Fruit fly (Drosophila melanogaster) whole organism, embryonic: ENCODE results near the gene arg.

Experiments
- ATbp ChIP-seq: fragments of 200-800 bp; sonication (Bioruptor generic); optimal IDR thresholded peaks from 2 replicates; lab custom pipeline; 2017; ENCODE audit warnings: missing biosample characterization, mild to moderate bottlenecking, missing genetic modification characterization, missing genetic modification reagents
- Aef1 ChIP-seq: fragments of 200-800 bp; sonication (Bioruptor generic); IDR thresholded peaks from 3 replicates; pipeline ENCODE4 v1.3.6; 2022; ENCODE audit warnings: missing biosample characterization, missing genetic modification characterization
- CG1024 ChIP-seq: fragments of 200-800 bp; sonication (Bioruptor generic); IDR thresholded peaks from 2 replicates; pipeline ENCODE4 v1.3.6; 2022; ENCODE audit warnings: missing biosample characterization, missing genetic modification characterization
- CG10267 ChIP-seq: fragments of 200-800 bp; sonication (Bioruptor generic); optimal IDR thresholded peaks from 2 replicates; lab custom pipeline; 2018; ENCODE audit warnings: missing biosample characterization, mild to moderate bottlenecking, missing genetic modification characterization, moderate library complexity
- CG11723 ChIP-seq: fragments of 200-800 bp; sonication (Bioruptor generic); optimal IDR thresholded peaks from 2 replicates; lab custom pipeline; 2017; ENCODE audit warnings: missing biosample characterization, mild to moderate bottlenecking, missing genetic modification characterization
- CG13123 ChIP-seq: fragments of 200-800 bp; sonication (Bioruptor generic); optimal IDR thresholded peaks from 2 replicates; lab custom pipeline; 2016; ENCODE audit warnings: missing biosample characterization, missing genetic modification characterization
- CG13287 ChIP-seq: fragments of 200-800 bp; sonication (Bioruptor generic); IDR thresholded peaks from 2 replicates; pipeline ENCODE4 v1.3.6; 2022; ENCODE audit warnings: missing biosample characterization, missing genetic modification characterization; ENCODE audit not compliant: partially characterized antibody
- CG15479 ChIP-seq: fragments of 200-800 bp; sonication (Bioruptor generic); optimal IDR thresholded peaks from 3 replicates; lab custom pipeline; 2019; ENCODE audit warnings: missing biosample characterization, mild to moderate bottlenecking, missing genetic modification characterization, moderate library complexity
- CG16815 ChIP-seq: fragments of 200-800 bp; sonication (Bioruptor generic); optimal IDR thresholded peaks from 3 replicates; lab custom pipeline; 2017; ENCODE audit warnings: missing biosample characterization, mild to moderate bottlenecking, missing genetic modification characterization
- CG2875 ChIP-seq: fragments of 200-800 bp; sonication (Bioruptor generic); optimal IDR thresholded peaks from 2 replicates; lab custom pipeline; 2017; ENCODE audit warnings: missing biosample characterization, mild to moderate bottlenecking, missing genetic modification characterization, missing genetic modification reagents
- CG32772 ChIP-seq: fragments of 200-800 bp; sonication (Bioruptor generic); IDR thresholded peaks from 2 replicates; pipeline ENCODE4 v1.3.6; 2022; ENCODE audit warnings: missing biosample characterization, missing genetic modification characterization
- CG3407 ChIP-seq: fragments of 200-800 bp; sonication (Bioruptor generic); optimal IDR thresholded peaks from 2 replicates; lab custom pipeline; 2018; ENCODE audit warnings: missing biosample characterization, mild to moderate bottlenecking, missing genetic modification characterization
- CG34422 ChIP-seq: fragments of 200-800 bp; sonication (Bioruptor generic); IDR thresholded peaks from 3 replicates; pipeline ENCODE4 v1.3.6; 2022; ENCODE audit warnings: missing biosample characterization, missing genetic modification characterization
- CG3838 ChIP-seq: fragments of 200-800 bp; sonication (Bioruptor generic); optimal IDR thresholded peaks from 3 replicates; lab custom pipeline; 2016; ENCODE audit warnings: missing biosample characterization, missing genetic modification characterization
- CG5245 ChIP-seq: fragments of 200-800 bp; sonication (Bioruptor generic); optimal IDR thresholded peaks from 3 replicates; lab custom pipeline; 2016; ENCODE audit warnings: missing biosample characterization, missing genetic modification characterization
- CG6813 ChIP-seq: fragments of 200-800 bp; sonication (Bioruptor generic); optimal IDR thresholded peaks from 2 replicates; lab custom pipeline; 2017; ENCODE audit warnings: missing biosample characterization, missing genetic modification characterization, mild to moderate bottlenecking, moderate library complexity, missing genetic modification reagents
- CG7786 ChIP-seq: fragments of 200-800 bp; sonication (Bioruptor generic); optimal IDR thresholded peaks from 2 replicates; lab custom pipeline; 2016; ENCODE audit warnings: missing biosample characterization, missing genetic modification characterization
- CG7963 ChIP-seq: fragments of 200-800 bp; sonication (Bioruptor generic); IDR thresholded peaks from 3 replicates; pipeline ENCODE4 v1.3.6; 2022; ENCODE audit warnings: missing biosample characterization, missing genetic modification characterization; ENCODE audit not compliant: partially characterized antibody
- CG8290 ChIP-seq, 3 experiments: fragments of 200-800 bp; sonication (Bioruptor generic); optimal IDR thresholded peaks; 2 replicates each; lab custom pipeline; 2016 to 2019; ENCODE audit warnings: missing biosample characterization in 3 of 3, missing genetic modification characterization in 3 of 3, mild to moderate bottlenecking in 2 of 3, moderate library complexity in 1 of 3
- CG8924 ChIP-seq: fragments of 200-800 bp; optimal IDR thresholded peaks from 3 replicates; lab custom pipeline; 2019; ENCODE audit warnings: missing biosample characterization, mild to moderate bottlenecking, missing genetic modification characterization, moderate library complexity
- Camta ChIP-seq: fragments of 200-800 bp; sonication (Bioruptor generic); optimal IDR thresholded peaks from 2 replicates; lab custom pipeline; 2016; ENCODE audit warnings: missing biosample characterization, missing genetic modification characterization
- Dfd ChIP-seq, 2 experiments: fragments of >200 bp; optimal IDR thresholded peaks; 2 replicates each; lab custom pipeline; 2017; ENCODE audit warnings: missing biosample characterization in 2 of 2, missing genetic modification characterization in 2 of 2
- Eip74EF ChIP-seq, 2 experiments: fragments of 200-800 bp in 1 of 2; fragments of >200 bp in 1 of 2; sonication (Bioruptor generic) in 1 of 2; optimal IDR thresholded peaks; 2 replicates each; lab custom pipeline; 2017 to 2019; ENCODE audit warnings: missing biosample characterization in 2 of 2, missing genetic modification characterization in 2 of 2, mild to moderate bottlenecking in 1 of 2, moderate library complexity in 1 of 2
- Elba2 ChIP-seq: fragments of 200-800 bp; sonication (Bioruptor generic); optimal IDR thresholded peaks from 3 replicates; lab custom pipeline; 2016; ENCODE audit warnings: missing biosample characterization, missing genetic modification characterization
- Hr78 ChIP-seq, 2 experiments: fragments of 200-800 bp in 1 of 2; fragments of >200 bp in 1 of 2; sonication (Bioruptor generic) in 1 of 2; optimal IDR thresholded peaks; 2 replicates each; lab custom pipeline; 2017 to 2019; ENCODE audit warnings: missing biosample characterization in 2 of 2, missing genetic modification characterization in 2 of 2, mild to moderate bottlenecking in 1 of 2, moderate library complexity in 1 of 2
- Hsf ChIP-seq: fragments of 200-800 bp; sonication (Bioruptor generic); optimal IDR thresholded peaks from 3 replicates; lab custom pipeline; 2016; ENCODE audit warnings: missing biosample characterization, missing genetic modification characterization
- Nf-YB ChIP-seq: fragments of 200-800 bp; sonication (Bioruptor generic); optimal IDR thresholded peaks from 3 replicates; lab custom pipeline; 2019; ENCODE audit warnings: missing biosample characterization, mild to moderate bottlenecking, missing genetic modification characterization, moderate library complexity
- Sox100B ChIP-seq: fragments of 200-800 bp; sonication (Bioruptor generic); optimal IDR thresholded peaks from 3 replicates; lab custom pipeline; 2018; ENCODE audit warnings: missing biosample characterization, mild to moderate bottlenecking, missing genetic modification characterization
- Taf1 ChIP-seq: fragments of 200-800 bp; sonication (Bioruptor generic); IDR thresholded peaks from 2 replicates; pipeline ENCODE4 v1.3.6; 2022; ENCODE audit warnings: missing biosample characterization, missing genetic modification characterization
- YL-1 ChIP-seq: fragments of 200-800 bp; sonication (Bioruptor generic); optimal IDR thresholded peaks from 3 replicates; lab custom pipeline; 2017; ENCODE audit warnings: missing biosample characterization, mild to moderate bottlenecking, missing genetic modification characterization
- ac ChIP-seq: fragments of 200-800 bp; sonication (Bioruptor generic); optimal IDR thresholded peaks from 3 replicates; lab custom pipeline; 2017; ENCODE audit warnings: missing biosample characterization, mild to moderate bottlenecking, missing genetic modification characterization
- eve ChIP-seq, 2 experiments: fragments of >200 bp; optimal IDR thresholded peaks; 2 replicates each; lab custom pipeline; 2017; ENCODE audit warnings: missing biosample characterization in 2 of 2, missing genetic modification characterization in 2 of 2
- fd3F ChIP-seq: fragments of 200-800 bp; sonication (Bioruptor generic); optimal IDR thresholded peaks from 2 replicates; lab custom pipeline; 2018; ENCODE audit warnings: missing biosample characterization, mild to moderate bottlenecking, missing genetic modification characterization, moderate library complexity
- gfzf ChIP-seq: fragments of 200-800 bp; sonication (Bioruptor generic); optimal IDR thresholded peaks from 2 replicates; lab custom pipeline; 2016; ENCODE audit warnings: missing biosample characterization, mild to moderate bottlenecking, missing genetic modification characterization, moderate library complexity
- insv ChIP-seq, 2 experiments: fragments of 200-800 bp; sonication (Bioruptor generic); optimal IDR thresholded peaks; 3 replicates each; lab custom pipeline; 2016 to 2018; ENCODE audit warnings: missing biosample characterization in 2 of 2, missing genetic modification characterization in 2 of 2
- jumu ChIP-seq: fragments of 200-800 bp; sonication (Bioruptor generic); optimal IDR thresholded peaks from 3 replicates; lab custom pipeline; 2016; ENCODE audit warnings: missing biosample characterization, missing genetic modification characterization
- ken ChIP-seq: fragments of 200-800 bp; sonication (Bioruptor generic); IDR thresholded peaks from 3 replicates; pipeline ENCODE4 v1.3.6; 2022; ENCODE audit warnings: missing biosample characterization, missing genetic modification characterization
- nmo ChIP-seq: fragments of 200-800 bp; sonication (Bioruptor generic); optimal IDR thresholded peaks from 2 replicates; lab custom pipeline; 2018; ENCODE audit warnings: missing biosample characterization, mild to moderate bottlenecking, missing genetic modification characterization, moderate library complexity
- otp ChIP-seq: fragments of 200-800 bp; sonication (Bioruptor generic); IDR thresholded peaks from 3 replicates; pipeline ENCODE4, ENCODE4 v1.3.6; 2022; ENCODE audit warnings: missing biosample characterization, missing genetic modification characterization
- p53 ChIP-seq: fragments of 200-800 bp; sonication (Bioruptor generic); optimal IDR thresholded peaks from 2 replicates; lab custom pipeline; 2016; ENCODE audit warnings: missing biosample characterization, missing genetic modification characterization
- pnt ChIP-seq: fragments of 200-800 bp; sonication (Bioruptor generic); optimal IDR thresholded peaks from 3 replicates; lab custom pipeline; 2016; ENCODE audit warnings: missing biosample characterization, missing genetic modification characterization
- schlank ChIP-seq: fragments of 200-800 bp; sonication (Bioruptor generic); optimal IDR thresholded peaks from 2 replicates; lab custom pipeline; 2018; ENCODE audit warnings: missing biosample characterization, mild to moderate bottlenecking, missing genetic modification characterization
- slp2 ChIP-seq: fragments of 200-800 bp; sonication (Bioruptor generic); optimal IDR thresholded peaks from 2 replicates; lab custom pipeline; 2016; ENCODE audit warnings: missing biosample characterization, missing genetic modification characterization
- sug ChIP-seq: fragments of 200-800 bp; optimal IDR thresholded peaks from 2 replicates; lab custom pipeline; 2019; ENCODE audit warnings: missing biosample characterization, mild to moderate bottlenecking, missing genetic modification characterization, moderate library complexity
- tll ChIP-seq, 2 experiments: fragments of 200-800 bp in 1 of 2; fragments of >200 bp in 1 of 2; sonication (Bioruptor generic) in 1 of 2; optimal IDR thresholded peaks; 2 replicates each; lab custom pipeline; 2017 to 2019; ENCODE audit warnings: missing biosample characterization in 2 of 2, missing genetic modification characterization in 2 of 2, mild to moderate bottlenecking in 1 of 2, moderate library complexity in 1 of 2
- tna ChIP-seq: fragments of 200-800 bp; sonication (Bioruptor generic); IDR thresholded peaks from 2 replicates; pipeline ENCODE4 v1.3.6; 2022; ENCODE audit warnings: missing biosample characterization, missing genetic modification characterization; ENCODE audit not compliant: partially characterized antibody
- vvl ChIP-seq: fragments of 200-800 bp; sonication (Bioruptor generic); IDR thresholded peaks from 2 replicates; pipeline ENCODE4 v1.3.6; 2022; ENCODE audit warnings: missing biosample characterization, missing genetic modification characterization
- zfh1 ChIP-seq: fragments of 200-800 bp; sonication (Bioruptor generic); IDR thresholded peaks from 3 replicates; pipeline ENCODE4 v1.3.6; 2022; ENCODE audit warnings: missing biosample characterization, missing genetic modification characterization

The arg gene

dm6 chrX:526479-527071 is 17.3 kb downstream of the arg start (continued):
- TF ChIP-seq CG7963 (GFP tag; lab: Robert Waterston, UW) (no peak), tll (GFP tag; optimal IDR thresholded peaks at IDR 0.05; lab: Kevin White, UChicago) (peak; percentile 15 to 76), CG10267 (peak; percentile 76), CG34422 (GFP tag; lab: Robert Waterston, UW) (0 out of 3 replicates have a peak, but pooled peaks have one; percentile 26), schlank (no peak), CG6813 (GFP tag; lab: Kevin White, UChicago) (peak; percentile 65), Sox100B (GFP tag; lab: Kevin White, UChicago) (no peak), CG13287 (GFP tag; lab: Robert Waterston, UW) (no peak), CG1024 (0 out of 2 replicates have a peak, but pooled peaks have one; percentile 29), Aef1 (GFP tag; lab: Robert Waterston, UW) (no peak), Camta (GFP tag; lab: Kevin White, UChicago) (peak; percentile 71), CG8290 (GFP tag; optimal IDR thresholded peaks at IDR 0.05; lab: Kevin White, UChicago) (peak; percentile 42), CG8290 (tag; optimal IDR thresholded peaks at IDR 0.05; lab: Kevin White, UChicago) (peak in 1 of 2 experiments; percentile 8), CG3838 (GFP tag; lab: Kevin White, UChicago) (no peak), gfzf (no peak), Elba2 (GFP tag; lab: Kevin White, UChicago) (peak; percentile 89), CG11723 (GFP tag; lab: Kevin White, UChicago) (no peak), Hsf (GFP tag; lab: Kevin White, UChicago) (peak; percentile 68), insv (GFP tag; optimal IDR thresholded peaks at IDR 0.05; lab: Kevin White, UChicago) (peak in 1 of 2 experiments; percentile 84), nmo (GFP tag; lab: Kevin White, UChicago) (peak; percentile 67), Nf-YB (GFP tag; lab: Kevin White, UChicago) (peak; percentile 32), CG13123 (GFP tag; lab: Kevin White, UChicago) (no peak), Eip74EF (GFP tag; optimal IDR thresholded peaks at IDR 0.05; lab: Kevin White, UChicago) (no peak), YL-1 (no peak), fd3F (no peak), Dfd (GFP tag; optimal IDR thresholded peaks at IDR 0.05; lab: Kevin White, UChicago) (no peak), pnt (peak; percentile 68), zfh1 (GFP tag; lab: Robert Waterston, UW) (peak; percentile 87), Taf1 (GFP tag; lab: Robert Waterston, UW) (no peak), p53 (GFP tag; lab: Kevin White, UChicago) (peak; percentile 2), CG3407 (GFP tag; lab: Kevin White, UChicago) (no peak), otp (GFP tag; lab: Robert Waterston, UW) (0 out of 3 replicates have a peak, but pooled peaks have one; percentile 45), sug (tag; lab: Kevin White, UChicago) (no peak), Hr78 (GFP tag; optimal IDR thresholded peaks at IDR 0.05; lab: Kevin White, UChicago) (no peak), eve (GFP tag; optimal IDR thresholded peaks at IDR 0.05; lab: Kevin White, UChicago) (peak in 1 of 2 experiments; percentile 93), ken (peak; percentile 38; the same call in 1 of the 3 replicates), CG15479 (GFP tag; lab: Kevin White, UChicago) (peak; percentile 79), tna (GFP tag; lab: Robert Waterston, UW) (no peak), slp2 (GFP tag; lab: Kevin White, UChicago) (peak; percentile 55), CG5245 (GFP tag; lab: Kevin White, UChicago) (peak; percentile 53), ATbp (no peak), CG16815 (peak; percentile 81), CG8924 (tag; lab: Kevin White, UChicago) (peak; percentile 78), ac (GFP tag; lab: Kevin White, UChicago) (peak; percentile 95), CG32772 (GFP tag; lab: Robert Waterston, UW) (no peak), CG7786 (GFP tag; lab: Kevin White, UChicago) (peak; percentile 63), CG2875 (peak; percentile 30), jumu (GFP tag; lab: Kevin White, UChicago) (peak; percentile 57), vvl (GFP tag; lab: Robert Waterston, UW) (peak; percentile 28; the same call in 1 of the 2 replicates)
